Fruit fly (Drosophila melanogaster) whole organism, adult: ENCODE measurements around the gene CG5835.

Experiments
- CG11617 ChIP-seq: fragments of 200-800 bp; sonication (Bioruptor generic); optimal IDR thresholded peaks from 2 replicates; lab custom pipeline; 2017; ENCODE audit warnings: mild to moderate bottlenecking, missing biosample characterization, missing genetic modification reagents, missing genetic modification characterization
- CG12768 ChIP-seq: fragments of 200-800 bp; sonication (Bioruptor generic); optimal IDR thresholded peaks from 2 replicates; lab custom pipeline; 2017; ENCODE audit warnings: missing biosample characterization, missing genetic modification characterization, mild to moderate bottlenecking, moderate library complexity, missing genetic modification reagents
- CG14711 ChIP-seq: fragments of 200-800 bp; sonication (Bioruptor generic); optimal IDR thresholded peaks from 2 replicates; lab custom pipeline; 2018; ENCODE audit warnings: missing biosample characterization, mild to moderate bottlenecking, missing genetic modification characterization, moderate library complexity
- CG1620 ChIP-seq: fragments of 200-800 bp; sonication (Bioruptor generic); optimal IDR thresholded peaks from 2 replicates; lab custom pipeline; 2016; ENCODE audit warnings: missing biosample characterization, missing genetic modification characterization
- CG33017 ChIP-seq: fragments of 200-800 bp; sonication (Bioruptor generic); optimal IDR thresholded peaks from 2 replicates; lab custom pipeline; 2018; ENCODE audit warnings: missing biosample characterization, mild to moderate bottlenecking, missing genetic modification characterization, moderate library complexity
- CG5204 ChIP-seq: fragments of 200-800 bp; sonication (Bioruptor generic); optimal IDR thresholded peaks from 2 replicates; lab custom pipeline; 2016; ENCODE audit warnings: missing biosample characterization, missing genetic modification characterization
- CG7045 ChIP-seq: fragments of 200-800 bp; sonication (Bioruptor generic); optimal IDR thresholded peaks from 2 replicates; lab custom pipeline; 2017; ENCODE audit warnings: missing biosample characterization, mild to moderate bottlenecking, missing genetic modification characterization
- CG7101 ChIP-seq: fragments of 200-800 bp; sonication (Bioruptor generic); optimal IDR thresholded peaks from 2 replicates; lab custom pipeline; 2018; ENCODE audit warnings: missing biosample characterization, mild to moderate bottlenecking, missing genetic modification characterization, moderate library complexity
- Clk ChIP-seq: fragments of 200-800 bp; sonication (Bioruptor generic); optimal IDR thresholded peaks from 2 replicates; lab custom pipeline; 2017; ENCODE audit warnings: missing biosample characterization, missing genetic modification characterization
- Crg-1 ChIP-seq: fragments of 200-800 bp; sonication (Bioruptor generic); optimal IDR thresholded peaks from 2 replicates; lab custom pipeline; 2016; ENCODE audit warnings: missing biosample characterization, missing genetic modification characterization
- Hr96 ChIP-seq: fragments of 200-800 bp; sonication (Bioruptor generic); optimal IDR thresholded peaks from 2 replicates; lab custom pipeline; 2016; ENCODE audit warnings: missing biosample characterization, missing genetic modification characterization
- Mnt ChIP-seq: fragments of 200-800 bp; sonication (Bioruptor generic); optimal IDR thresholded peaks from 2 replicates; lab custom pipeline; 2016; ENCODE audit warnings: missing biosample characterization, mild to moderate bottlenecking, missing genetic modification characterization
- bab1 ChIP-seq: fragments of 200-800 bp; sonication (Bioruptor generic); optimal IDR thresholded peaks from 3 replicates; lab custom pipeline; 2019; ENCODE audit warnings: missing biosample characterization, mild to moderate bottlenecking, missing genetic modification characterization, moderate library complexity
- cic ChIP-seq: fragments of 200-800 bp; sonication (Bioruptor generic); optimal IDR thresholded peaks from 2 replicates; lab custom pipeline; 2017; ENCODE audit warnings: missing biosample characterization, mild to moderate bottlenecking, missing genetic modification characterization, moderate library complexity
- cnc ChIP-seq, 2 experiments: fragments of >200 bp; optimal IDR thresholded peaks; 2 replicates each; lab custom pipeline; 2017
- kay ChIP-seq: fragments of 200-800 bp; sonication (Bioruptor generic); peaks from one replicate; lab custom pipeline; 2016; ENCODE audit warnings: missing biosample characterization, missing genetic modification characterization, borderline replicate concordance
- ovo ChIP-seq: fragments of 200-800 bp; sonication (Bioruptor generic); optimal IDR thresholded peaks from 2 replicates; lab custom pipeline; 2016; ENCODE audit warnings: missing biosample characterization, missing genetic modification characterization
- pad ChIP-seq: fragments of 200-800 bp; sonication (Bioruptor generic); optimal IDR thresholded peaks from 3 replicates; lab custom pipeline; 2017; ENCODE audit warnings: missing biosample characterization, missing genetic modification characterization, mild to moderate bottlenecking, moderate library complexity, missing genetic modification reagents
- tj ChIP-seq: fragments of 200-800 bp; sonication (Bioruptor generic); optimal IDR thresholded peaks from 3 replicates; lab custom pipeline; 2017; ENCODE audit warnings: missing biosample characterization, mild to moderate bottlenecking, missing genetic modification characterization, moderate library complexity
- toe ChIP-seq: fragments of 200-800 bp; sonication (Bioruptor generic); optimal IDR thresholded peaks from 2 replicates; lab custom pipeline; 2016; ENCODE audit warnings: missing biosample characterization, missing genetic modification characterization

The CG5835 gene

DNA sequence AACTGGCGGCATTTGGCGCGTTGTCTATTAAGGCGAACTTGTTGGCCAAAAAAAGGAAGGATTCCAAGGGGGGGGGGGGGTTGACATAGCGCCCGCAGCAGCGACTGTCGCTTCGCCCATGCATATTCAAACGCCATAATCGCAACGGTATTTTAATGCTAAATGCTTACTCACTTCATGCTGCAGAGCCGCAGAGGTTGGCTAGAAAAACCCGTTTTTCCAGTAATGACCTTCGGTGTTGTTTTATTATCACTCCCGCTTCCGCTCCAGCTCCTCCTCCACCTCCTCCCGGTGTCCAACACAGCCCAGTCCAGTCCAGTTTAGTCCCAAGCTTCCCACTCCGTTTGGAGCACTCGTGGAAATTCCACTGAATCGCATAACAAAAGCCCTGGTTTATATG is 42.3 kb downstream of the CG5835 start:
- TF ChIP-seq tj (GFP tag; lab: Kevin White, UChicago) (no peak), CG7101 (no peak), Crg-1 (GFP tag; lab: Kevin White, UChicago) (no peak), CG7045 (no peak), ovo (GFP tag; lab: Kevin White, UChicago) (no peak), CG33017 (tag; lab: Kevin White, UChicago) (no peak), CG12768 (GFP tag; lab: Kevin White, UChicago) (no peak), CG14711 (tag; lab: Kevin White, UChicago) (no peak), cnc (optimal IDR thresholded peaks at IDR 0.05; lab: Kevin White, UChicago) (no peak)

- no peak for TF ChIP-seq CG12768 (GFP tag; lab: Kevin White, UChicago)
- no peak for TF ChIP-seq ovo (GFP tag; lab: Kevin White, UChicago)
- no peak for TF ChIP-seq kay (GFP tag; lab: Kevin White, UChicago)
- TF ChIP-seq Clk: no peak
- TF ChIP-seq CG7101: no peak
- no peak for TF ChIP-seq pad
- TF ChIP-seq bab1 (GFP tag; lab: Kevin White, UChicago): no peak
- TF ChIP-seq toe (GFP tag; lab: Kevin White, UChicago): no peak
- no peak for TF ChIP-seq Hr96 (GFP tag; lab: Kevin White, UChicago)
- no peak for TF ChIP-seq CG33017 (tag; lab: Kevin White, UChicago)
- TF ChIP-seq cnc (optimal IDR thresholded peaks at IDR 0.05; lab: Kevin White, UChicago): no peak
- TF ChIP-seq Mnt: no peak
Observed at dm6 chr3R:19108126-19108525, 45.4 kb downstream of the CG5835 start.

DNA sequence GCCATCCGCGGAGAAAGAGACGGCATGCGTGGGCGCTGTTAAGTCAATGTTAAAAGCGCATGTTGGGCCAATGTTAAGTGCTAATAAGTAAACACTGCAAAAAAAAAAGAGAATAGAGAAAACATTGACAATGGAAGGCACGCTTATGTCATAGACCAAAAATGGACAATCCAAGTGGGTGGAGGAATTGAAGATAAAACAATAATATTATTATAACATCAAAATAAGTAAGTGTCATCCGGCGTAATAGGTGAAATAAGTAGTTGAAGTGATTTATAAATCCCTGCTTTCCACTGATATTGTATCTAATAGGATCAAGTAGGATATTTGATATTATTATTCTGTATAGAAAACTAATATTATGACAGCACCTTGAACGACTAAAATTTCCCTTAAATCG is 46.4 kb downstream of the CG5835 start:
- no peak for TF ChIP-seq bab1 (GFP tag; lab: Kevin White, UChicago)
- TF ChIP-seq CG33017 (tag; lab: Kevin White, UChicago): no peak
- TF ChIP-seq tj (GFP tag; lab: Kevin White, UChicago): no peak
- no peak for TF ChIP-seq Hr96 (GFP tag; lab: Kevin White, UChicago)
- TF ChIP-seq CG12768 (GFP tag; lab: Kevin White, UChicago): no peak
- TF ChIP-seq cic: no peak
- TF ChIP-seq CG5204 (GFP tag; lab: Kevin White, UChicago): no peak
- no peak for TF ChIP-seq Clk
- no peak for TF ChIP-seq Mnt
- no peak for TF ChIP-seq toe (GFP tag; lab: Kevin White, UChicago)
- no peak for TF ChIP-seq kay (GFP tag; lab: Kevin White, UChicago)
- no peak for TF ChIP-seq CG14711 (tag; lab: Kevin White, UChicago)
- TF ChIP-seq CG7045: no peak
- TF ChIP-seq CG1620: no peak
- TF ChIP-seq Crg-1 (GFP tag; lab: Kevin White, UChicago): no peak
- no peak for TF ChIP-seq ovo (GFP tag; lab: Kevin White, UChicago)
- no peak for TF ChIP-seq CG11617 (GFP tag; lab: Kevin White, UChicago)
- TF ChIP-seq pad: no peak
- TF ChIP-seq CG7101: no peak

DNA sequence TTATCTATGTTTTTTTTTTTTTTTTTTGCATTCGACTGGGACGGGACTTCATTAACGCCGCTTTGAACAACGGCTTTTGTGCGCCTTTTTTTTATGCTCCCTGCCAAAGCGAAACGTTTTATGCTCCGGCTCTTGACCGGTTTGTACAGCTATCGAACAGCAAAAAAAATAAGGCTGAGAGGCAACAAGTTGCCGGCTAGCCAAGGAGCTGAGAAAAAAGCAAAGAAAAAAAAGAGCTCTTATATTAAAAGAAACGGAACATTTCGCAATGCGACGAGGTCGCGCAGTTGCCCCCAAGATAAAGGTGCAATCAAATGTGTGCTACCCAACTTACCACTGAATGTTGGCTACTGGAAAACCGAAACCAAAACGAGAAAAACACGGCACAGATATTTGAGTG is 47.0 kb downstream of the CG5835 start:
- TF ChIP-seq Clk (no peak), Hr96 (GFP tag; lab: Kevin White, UChicago) (no peak), CG1620 (no peak)

DNA sequence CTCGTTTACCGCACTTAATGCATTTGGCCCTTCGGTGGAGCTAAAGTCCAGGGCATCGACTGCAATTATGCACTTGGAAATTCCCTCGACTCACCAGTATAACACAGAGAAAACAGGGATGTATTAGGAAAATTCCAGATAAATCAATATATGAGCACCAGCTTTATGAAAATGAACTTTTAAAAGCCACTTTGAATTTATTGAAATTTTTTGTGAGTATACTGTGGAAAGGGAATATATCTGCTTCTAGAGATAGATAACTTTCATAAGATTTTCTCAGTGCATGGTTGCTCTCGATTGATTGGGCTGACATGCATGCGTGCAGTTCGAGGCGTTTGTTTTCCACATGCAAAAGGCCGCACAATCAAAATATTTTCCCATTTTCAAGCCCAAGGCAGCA is 47.7 kb downstream of the CG5835 start:
- TF ChIP-seq kay (GFP tag; lab: Kevin White, UChicago) (no peak), Crg-1 (GFP tag; lab: Kevin White, UChicago) (no peak), CG14711 (tag; lab: Kevin White, UChicago) (no peak), Clk (no peak), tj (GFP tag; lab: Kevin White, UChicago) (no peak), cnc (optimal IDR thresholded peaks at IDR 0.05; lab: Kevin White, UChicago) (no peak), CG12768 (GFP tag; lab: Kevin White, UChicago) (no peak), Mnt (no peak), CG33017 (tag; lab: Kevin White, UChicago) (no peak), cic (no peak), bab1 (GFP tag; lab: Kevin White, UChicago) (no peak), CG11617 (GFP tag; lab: Kevin White, UChicago) (no peak), pad (no peak), toe (GFP tag; lab: Kevin White, UChicago) (no peak)

DNA sequence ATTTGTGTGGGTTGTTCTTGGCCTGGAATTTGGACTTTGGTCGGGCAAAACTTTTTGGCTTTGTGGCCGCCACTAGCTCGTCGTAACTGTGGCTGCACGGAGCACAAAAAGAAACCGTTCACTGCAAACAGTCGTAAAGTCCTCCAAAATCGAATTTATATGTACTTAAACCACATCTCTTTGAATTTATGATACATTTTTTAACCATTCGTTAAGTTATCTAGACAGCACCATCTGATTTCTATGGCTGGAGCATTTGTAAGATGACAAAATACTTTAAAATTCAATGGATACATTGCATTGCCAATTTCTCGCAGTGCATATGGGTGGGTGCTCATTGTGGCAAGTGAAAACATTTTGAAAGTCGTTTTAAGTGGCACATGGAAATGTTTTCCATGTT is 49.4 kb downstream of the CG5835 start:
- TF ChIP-seq CG1620 (no peak), bab1 (GFP tag; lab: Kevin White, UChicago) (no peak), pad (no peak), CG7045 (no peak), cic (no peak), CG11617 (GFP tag; lab: Kevin White, UChicago) (no peak), CG7101 (no peak), Crg-1 (GFP tag; lab: Kevin White, UChicago) (no peak), ovo (GFP tag; lab: Kevin White, UChicago) (no peak), CG12768 (GFP tag; lab: Kevin White, UChicago) (no peak), Clk (no peak), cnc (optimal IDR thresholded peaks at IDR 0.05; lab: Kevin White, UChicago) (no peak), kay (GFP tag; lab: Kevin White, UChicago) (no peak)

DNA sequence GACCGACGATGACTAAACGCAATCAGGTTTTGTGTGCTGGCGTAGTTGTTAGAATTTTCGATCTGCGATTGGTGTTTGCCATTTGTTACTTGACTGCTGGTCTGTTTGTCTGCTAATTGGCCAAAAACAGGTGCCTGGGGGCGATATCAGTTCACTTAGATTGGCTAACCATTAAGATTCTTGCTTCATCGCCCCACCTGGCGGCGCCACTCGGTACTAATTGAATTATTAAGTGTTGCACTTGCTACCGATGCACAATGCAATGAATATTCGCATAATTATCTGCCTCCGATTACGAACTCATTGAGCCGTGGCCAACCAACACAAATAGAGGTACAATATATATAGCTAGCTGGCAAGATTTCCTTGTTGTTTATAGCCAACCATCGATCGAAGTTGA is 50.3 kb downstream of the CG5835 start:
- no peak for TF ChIP-seq CG11617 (GFP tag; lab: Kevin White, UChicago)
- TF ChIP-seq Hr96 (GFP tag; lab: Kevin White, UChicago): no peak
- no peak for TF ChIP-seq ovo (GFP tag; lab: Kevin White, UChicago)
- TF ChIP-seq CG7045: no peak
- TF ChIP-seq Mnt: no peak
